Worm (Caenorhabditis elegans) whole organism, young adult: ENCODE results near the gene ttll-4.

Experiments used
- B0035.1 ChIP-seq: sonication (generic microtip); optimal IDR thresholded peaks from 2 replicates; lab custom pipeline; 2016; ENCODE audit warnings: missing genetic modification characterization, mild to moderate bottlenecking, missing compliant biosample characterization, missing genotype, missing genetic modification reagents
- D2030.7 ChIP-seq: fragments of 200-800 bp; sonication (Bioruptor generic); IDR thresholded peaks from 2 replicates; pipeline ENCODE4 v1.3.6; 2022; ENCODE audit warnings: missing genetic modification reagents, missing genetic modification characterization, missing compliant biosample characterization
- F39B2.1 ChIP-seq: fragments of 200-800 bp; sonication (Bioruptor generic); IDR thresholded peaks from 2 replicates; pipeline ENCODE4 v1.3.6; 2022; ENCODE audit warnings: missing genetic modification reagents, missing genetic modification characterization, missing compliant biosample characterization
- F49E8.2 ChIP-seq: sonication (generic microtip); optimal IDR thresholded peaks from 3 replicates; lab custom pipeline; 2017; ENCODE audit warnings: missing genetic modification characterization, mild to moderate bottlenecking, missing compliant biosample characterization, antibody characterized with exemption, moderate library complexity; ENCODE audit not compliant: insufficient read depth
- F55B11.4 ChIP-seq: sonication (generic microtip); optimal IDR thresholded peaks from 2 replicates; lab custom pipeline; 2016; ENCODE audit warnings: missing compliant biosample characterization, missing genetic modification characterization, borderline replicate concordance; ENCODE audit not compliant: insufficient read depth
- F57C9.4 ChIP-seq: sonication (generic microtip); optimal IDR thresholded peaks from 2 replicates; lab custom pipeline; 2017; ENCODE audit warnings: mild to moderate bottlenecking, missing genetic modification characterization, missing compliant biosample characterization
- K11D2.4 ChIP-seq: fragments of 200-800 bp; sonication (Bioruptor generic); IDR thresholded peaks from 2 replicates; pipeline ENCODE4 v1.3.6; 2022; ENCODE audit warnings: missing genetic modification reagents, missing genetic modification characterization, missing compliant biosample characterization
- T26A5.8 ChIP-seq: sonication (generic microtip); optimal IDR thresholded peaks from 2 replicates; lab custom pipeline; 2016; ENCODE audit warnings: missing genetic modification characterization, missing compliant biosample characterization
- Y53F4B.3 ChIP-seq: fragments of 200-800 bp; sonication (Bioruptor generic); IDR thresholded peaks from 2 replicates; pipeline ENCODE4 v1.3.6; 2022; ENCODE audit warnings: missing genetic modification reagents, missing genetic modification characterization, missing compliant biosample characterization
- Y67H2A.10 ChIP-seq: fragments of 200-800 bp; sonication (Bioruptor generic); conservative IDR thresholded peaks from 2 replicates; pipeline ENCODE4 v1.3.6; 2022; ENCODE audit warnings: missing genetic modification reagents, missing genetic modification characterization, missing compliant biosample characterization
- Y95B8A.8 ChIP-seq: fragments of 200-800 bp; sonication (Bioruptor generic); IDR thresholded peaks from 2 replicates; pipeline ENCODE4 v1.3.6; 2022; ENCODE audit warnings: missing genetic modification reagents, missing genetic modification characterization, missing compliant biosample characterization
- ZK185.1 ChIP-seq: sonication (generic microtip); optimal IDR thresholded peaks from 2 replicates; lab custom pipeline; 2016; ENCODE audit warnings: mild to moderate bottlenecking, missing genetic modification characterization, missing compliant biosample characterization; ENCODE audit not compliant: poor library complexity, severe bottlenecking
- aptf-3 ChIP-seq: fragments of 200-800 bp; sonication (Bioruptor generic); IDR thresholded peaks from 2 replicates; pipeline ENCODE4 v1.3.6; 2022; ENCODE audit warnings: missing genetic modification characterization, missing compliant biosample characterization
- attf-5 ChIP-seq: fragments of 200-800 bp; sonication (Bioruptor generic); optimal IDR thresholded peaks from 2 replicates; lab custom pipeline; 2018; ENCODE audit warnings: mild to moderate bottlenecking, missing genetic modification characterization, missing compliant biosample characterization
- attf-6 ChIP-seq: fragments of 200-800 bp; sonication (Bioruptor generic); IDR thresholded peaks from 2 replicates; pipeline ENCODE4 v1.3.6; 2022; ENCODE audit warnings: missing genetic modification reagents, missing genetic modification characterization, missing compliant biosample characterization
- bed-1 ChIP-seq: fragments of 200-800 bp; sonication (Bioruptor generic); IDR thresholded peaks from 2 replicates; pipeline ENCODE4 v1.3.6; 2022; ENCODE audit warnings: missing genetic modification reagents, missing genetic modification characterization, missing compliant biosample characterization
- cebp-1 ChIP-seq, 2 experiments: fragments of 200-800 bp in 1 of 2; sonication (Bioruptor generic) in 1 of 2; sonication (generic microtip) in 1 of 2; IDR thresholded peaks in 1 of 2; optimal IDR thresholded peaks in 1 of 2; 2 replicates each; pipeline versions ENCODE4 v1.3.6 to Lab custom; 2017 to 2022; ENCODE audit warnings: missing compliant biosample characterization in 2 of 2, missing genetic modification characterization in 2 of 2, mild to moderate bottlenecking in 1 of 2, missing genetic modification reagents in 1 of 2, moderate library complexity in 1 of 2
- cebp-2 ChIP-seq: fragments of 200-800 bp; sonication (Bioruptor generic); IDR thresholded peaks from 2 replicates; pipeline ENCODE4 v1.3.6; 2022; ENCODE audit warnings: missing genetic modification characterization, missing compliant biosample characterization
- ceh-100 ChIP-seq: fragments of 200-800 bp; sonication (Bioruptor generic); IDR thresholded peaks from 2 replicates; pipeline ENCODE4 v1.3.6; 2022; ENCODE audit warnings: missing genetic modification reagents, missing genetic modification characterization, missing compliant biosample characterization
- ceh-27 ChIP-seq: fragments of 200-800 bp; sonication (Bioruptor generic); optimal IDR thresholded peaks from 2 replicates; lab custom pipeline; 2018; ENCODE audit warnings: mild to moderate bottlenecking, missing genetic modification characterization, moderate library complexity, missing compliant biosample characterization
- dpl-1 ChIP-seq: fragments of 150-350 bp; optimal IDR thresholded peaks from 2 replicates; lab custom pipeline; 2014; ENCODE audit warnings: missing biosample characterization, missing genetic modification reagents, missing genetic modification characterization
- efl-1 ChIP-seq: fragments of 150-350 bp; optimal IDR thresholded peaks from 2 replicates; lab custom pipeline; 2014; ENCODE audit warnings: missing biosample characterization, missing genetic modification reagents, missing genetic modification characterization
- egl-18 ChIP-seq: fragments of 200-800 bp; sonication (Bioruptor generic); IDR thresholded peaks from 2 replicates; pipeline ENCODE4 v1.3.6; 2022; ENCODE audit warnings: missing genetic modification reagents, missing genetic modification characterization, missing compliant biosample characterization
- egl-44 ChIP-seq: fragments of 200-800 bp; sonication (Bioruptor generic); IDR thresholded peaks from 2 replicates; pipeline ENCODE4 v1.3.6; 2022; ENCODE audit warnings: missing genetic modification reagents, missing genetic modification characterization, missing compliant biosample characterization
- gei-17 ChIP-seq: fragments of 200-800 bp; sonication (Bioruptor generic); optimal IDR thresholded peaks from 2 replicates; lab custom pipeline; 2018; ENCODE audit warnings: mild to moderate bottlenecking, missing genetic modification characterization, missing compliant biosample characterization
- hlh-26 ChIP-seq: fragments of 200-800 bp; sonication (Bioruptor generic); conservative IDR thresholded peaks from 2 replicates; pipeline ENCODE4 v1.3.6; 2022; ENCODE audit warnings: missing genetic modification reagents, missing genetic modification characterization, missing compliant biosample characterization
- hmg-1.2 ChIP-seq: fragments of 200-800 bp; sonication (Bioruptor generic); IDR thresholded peaks from 2 replicates; pipeline ENCODE4 v1.3.6; 2022; ENCODE audit warnings: missing genetic modification reagents, missing genetic modification characterization, missing compliant biosample characterization
- hmg-20 ChIP-seq: fragments of 200-800 bp; sonication (Bioruptor generic); IDR thresholded peaks from 2 replicates; pipeline ENCODE4 v1.3.6; 2022; ENCODE audit warnings: missing genetic modification reagents, missing genetic modification characterization, missing compliant biosample characterization
- lag-1 ChIP-seq: fragments of 200-800 bp; sonication (Bioruptor generic); IDR thresholded peaks from 2 replicates; pipeline ENCODE4 v1.3.6; 2022; ENCODE audit warnings: missing genetic modification reagents, missing genetic modification characterization, missing compliant biosample characterization
- lin-35 ChIP-seq, 3 experiments: fragments of 150-350 bp in 2 of 3; sonication (generic microtip) in 1 of 3; optimal IDR thresholded peaks; 2 replicates each; lab custom pipeline; 2014 to 2018; ENCODE audit warnings: missing biosample characterization in 3 of 3, missing genetic modification characterization in 3 of 3, missing genetic modification reagents in 3 of 3
- lin-54 ChIP-seq: fragments of 200-800 bp; sonication (Bioruptor generic); optimal IDR thresholded peaks from 2 replicates; lab custom pipeline; 2018; ENCODE audit warnings: mild to moderate bottlenecking, missing genetic modification characterization, missing compliant biosample characterization
- madf-6 ChIP-seq: fragments of 200-800 bp; sonication (Bioruptor generic); IDR thresholded peaks from 2 replicates; pipeline ENCODE4 v1.3.6; 2022; ENCODE audit warnings: missing genetic modification reagents, missing genetic modification characterization, missing compliant biosample characterization
- madf-8 ChIP-seq: fragments of 200-800 bp; sonication (Bioruptor generic); conservative IDR thresholded peaks from 2 replicates; pipeline ENCODE4 v1.3.6; 2022; ENCODE audit warnings: missing genetic modification reagents, missing genetic modification characterization, missing compliant biosample characterization
- mes-4 ChIP-seq: sonication (generic microtip); optimal IDR thresholded peaks from 2 replicates; lab custom pipeline; 2016; ENCODE audit warnings: missing genotype, missing genetic modification characterization, missing compliant biosample characterization
- nfya-2 ChIP-seq: fragments of 200-800 bp; sonication (Bioruptor generic); IDR thresholded peaks from 2 replicates; pipeline ENCODE4 v1.3.6; 2022; ENCODE audit warnings: missing genetic modification reagents, missing genetic modification characterization, missing compliant biosample characterization
- nhr-179 ChIP-seq: sonication (generic microtip); optimal IDR thresholded peaks from 2 replicates; lab custom pipeline; 2016; ENCODE audit warnings: mild to moderate bottlenecking, missing genetic modification characterization, missing compliant biosample characterization
- nhr-90 ChIP-seq: sonication (generic microtip); optimal IDR thresholded peaks from 2 replicates; lab custom pipeline; 2016; ENCODE audit warnings: missing genotype, mild to moderate bottlenecking, missing genetic modification characterization, missing compliant biosample characterization
- rcor-1 ChIP-seq: fragments of 200-800 bp; sonication (Bioruptor generic); IDR thresholded peaks from 2 replicates; pipeline ENCODE4 v1.3.6; 2022; ENCODE audit warnings: missing genetic modification reagents, missing genetic modification characterization, missing compliant biosample characterization
- repo-1 ChIP-seq: sonication (generic microtip); optimal IDR thresholded peaks from 2 replicates; lab custom pipeline; 2017; ENCODE audit warnings: mild to moderate bottlenecking, missing genetic modification characterization, missing compliant biosample characterization
- snpc-4 ChIP-seq, 5 experiments: fragments of 150-350 bp in 1 of 5; sonication (generic microtip) in 4 of 5; optimal IDR thresholded peaks; 2 replicates each; lab custom pipeline; 2014 to 2018; ENCODE audit warnings: missing genetic modification characterization in 5 of 5, missing biosample characterization in 3 of 5, antibody characterized with exemption in 2 of 5, mild to moderate bottlenecking in 2 of 5, missing compliant biosample characterization in 2 of 5, missing genotype in 2 of 5, moderate library complexity in 2 of 5, missing genetic modification reagents in 1 of 5
- tlf-1 ChIP-seq: fragments of 200-800 bp; sonication (Bioruptor generic); optimal IDR thresholded peaks from 2 replicates; lab custom pipeline; 2018; ENCODE audit warnings: mild to moderate bottlenecking, missing genetic modification characterization, missing compliant biosample characterization
- ztf-18 ChIP-seq: sonication (generic microtip); optimal IDR thresholded peaks from 2 replicates; lab custom pipeline; 2016; ENCODE audit warnings: missing genotype, mild to moderate bottlenecking, missing genetic modification characterization, missing compliant biosample characterization
- ztf-22 ChIP-seq: fragments of 200-800 bp; sonication (Bioruptor generic); optimal IDR thresholded peaks from 2 replicates; lab custom pipeline; 2018; ENCODE audit warnings: mild to moderate bottlenecking, missing genetic modification characterization, moderate library complexity, missing compliant biosample characterization
- ztf-25 ChIP-seq: fragments of 200-800 bp; sonication (Bioruptor generic); IDR thresholded peaks from 2 replicates; pipeline ENCODE4 v1.3.6; 2022; ENCODE audit warnings: missing genetic modification reagents, missing genetic modification characterization, missing compliant biosample characterization
- ztf-28 ChIP-seq: fragments of 200-800 bp; sonication (Bioruptor generic); IDR thresholded peaks from 2 replicates; pipeline ENCODE4 v1.3.6; 2022; ENCODE audit warnings: missing genetic modification reagents, missing genetic modification characterization, missing compliant biosample characterization
- ztf-3 ChIP-seq: fragments of 200-800 bp; sonication (Bioruptor generic); optimal IDR thresholded peaks from 2 replicates; lab custom pipeline; 2018; ENCODE audit warnings: mild to moderate bottlenecking, missing genetic modification characterization, missing compliant biosample characterization

Gene ttll-4

ce11 chrIII:10152495-10152894 is 28.5 kb downstream of the ttll-4 start, which contains the start of gene nac-3:
nac-3 (plus strand) TSS chrIII:10152795.
- TF ChIP-seq F39B2.1 (GFP tag; lab: Robert Waterston, UW) (no peak), madf-8 (GFP tag; lab: Robert Waterston, UW) (no peak), madf-6 (GFP tag; lab: Robert Waterston, UW) (no peak), hlh-26 (GFP tag; lab: Robert Waterston, UW) (no peak), Y53F4B.3 (no peak), D2030.7 (GFP tag; lab: Robert Waterston, UW) (no peak), ceh-100 (no peak), Y95B8A.8 (no peak), mes-4 (tag; lab: Kevin White, UChicago) (no peak), B0035.1 (tag; lab: Kevin White, UChicago) (no peak), attf-6 (GFP tag; lab: Robert Waterston, UW) (no peak), ZK185.1 (tag; lab: Kevin White, UChicago) (no peak), tlf-1 (GFP tag; lab: Kevin White, UChicago) (no peak), F55B11.4 (tag; lab: Kevin White, UChicago) (no peak), ztf-3 (GFP tag; lab: Kevin White, UChicago) (no peak), F57C9.4 (tag; lab: Kevin White, UChicago) (no peak), rcor-1 (GFP tag; lab: Robert Waterston, UW) (no peak), attf-5 (GFP tag; lab: Kevin White, UChicago) (no peak)

ce11 chrIII:10153003-10153402 is 29.0 kb downstream of the ttll-4 start:
- TF ChIP-seq F49E8.2 (tag; lab: Kevin White, UChicago) (no peak), F57C9.4 (tag; lab: Kevin White, UChicago) (no peak), cebp-1 (GFP tag; IDR thresholded peaks at IDR 0.05; lab: Robert Waterston, UW) (no peak), cebp-1 (tag; optimal IDR thresholded peaks at IDR 0.05; lab: Kevin White, UChicago) (peak; percentile 33), egl-44 (GFP tag; lab: Robert Waterston, UW) (no peak), ztf-25 (GFP tag; lab: Robert Waterston, UW) (no peak), aptf-3 (GFP tag; lab: Robert Waterston, UW) (no peak), repo-1 (no peak), nhr-179 (tag; lab: Kevin White, UChicago) (no peak), ztf-18 (no peak), nhr-90 (tag; lab: Kevin White, UChicago) (no peak), K11D2.4 (peak; percentile 48; the same call in 1 of the 2 replicates), lag-1 (GFP tag; lab: Robert Waterston, UW) (no peak), dpl-1 (GFP tag; lab: Kevin White, UChicago) (no peak), hmg-20 (GFP tag; lab: Robert Waterston, UW) (no peak), Y67H2A.10 (GFP tag; lab: Robert Waterston, UW) (no peak), lin-35 (GFP tag; optimal IDR thresholded peaks at IDR 0.05; lab: Kevin White, UChicago) (peak in 1 of 3 experiments; percentile 27), B0035.1 (tag; lab: Kevin White, UChicago) (no peak), ceh-27 (peak; percentile 2), T26A5.8 (tag; lab: Kevin White, UChicago) (no peak), ztf-22 (GFP tag; lab: Kevin White, UChicago) (no peak), bed-1 (no peak), ZK185.1 (tag; lab: Kevin White, UChicago) (no peak), egl-18 (no peak), hmg-1.2 (peak; percentile 34; the same call in 1 of the 2 replicates), nfya-2 (GFP tag; lab: Robert Waterston, UW) (no peak), ztf-28 (GFP tag; lab: Robert Waterston, UW) (no peak), efl-1 (GFP tag; lab: Kevin White, UChicago) (no peak), gei-17 (no peak), snpc-4 (GFP tag; optimal IDR thresholded peaks at IDR 0.05; lab: Kevin White, UChicago) (no peak), snpc-4 (tag; optimal IDR thresholded peaks at IDR 0.05; lab: Kevin White, UChicago) (no peak), lin-54 (GFP tag; lab: Kevin White, UChicago) (no peak), cebp-2 (GFP tag; lab: Robert Waterston, UW) (no peak)
